Fruit fly (Drosophila melanogaster) Kc167 (cell line): ENCODE data around the gene RPA2.

Source experiments
- insv ChIP-seq: fragments of >200 bp; optimal IDR thresholded peaks from 3 replicates; lab custom pipeline; 2018; ENCODE audit warnings: missing external identifiers
- psq ChIP-seq: fragments of >200 bp; optimal IDR thresholded peaks from 2 replicates; lab custom pipeline; 2017; ENCODE audit warnings: missing external identifiers

DNA sequence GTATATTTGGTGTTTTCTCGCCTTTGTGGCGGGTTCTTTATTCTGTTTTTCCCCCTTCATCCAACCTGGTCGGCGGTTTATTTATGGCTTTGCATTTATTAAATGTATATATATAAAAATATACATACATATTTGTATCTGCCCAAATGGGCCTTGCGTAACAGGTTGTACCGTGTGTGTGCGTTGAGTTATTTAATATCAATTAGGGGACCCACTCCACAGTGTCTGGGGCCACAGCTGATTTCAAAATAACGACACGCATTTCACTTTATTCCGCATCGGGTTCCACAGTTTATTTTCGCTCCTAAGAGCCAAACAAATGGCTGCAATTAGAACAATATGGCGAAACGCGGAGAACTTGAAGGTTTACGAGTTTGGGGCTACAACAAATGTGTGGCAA is 49.6 kb upstream of the RPA2 start:
- TF ChIP-seq insv (no peak), psq (no peak)
